Fruit fly (Drosophila melanogaster): ENCODE measurements around the gene CG7860.

- TF ChIP-seq pan (optimal IDR thresholded peaks at IDR 0.05): no peak
- TF ChIP-seq CG8478 (optimal IDR thresholded peaks at IDR 0.05): no peak
- no peak for TF ChIP-seq Dll (optimal IDR thresholded peaks at IDR 0.05)
- no peak for TF ChIP-seq psq (optimal IDR thresholded peaks at IDR 0.05)
- TF ChIP-seq usp (GFP tag; optimal IDR thresholded peaks at IDR 0.05): no peak
These were observed 47.7 kb downstream of the CG7860 start for dm6 chrX:15616532-15616931.

All from whole organism.